Fruit fly (Drosophila melanogaster): ENCODE results near the gene lz.

Gene lz

dm6 chrX:9250161-9250831 lies 34.2 kb upstream of the lz start, which contains the start of gene CG17754 (continued):
- TF ChIP-seq Aef1 (GFP tag; IDR thresholded peaks at IDR 0.05), result no peak
- TF ChIP-seq CG11560 (tag; IDR thresholded peaks at IDR 0.05), result no peak
- peak; percentile 29 for TF ChIP-seq trem (tag; optimal IDR thresholded peaks at IDR 0.05)
- TF ChIP-seq CG17912 (GFP tag; optimal IDR thresholded peaks at IDR 0.05), result no peak
- peak; percentile 38 for TF ChIP-seq CG3847 (GFP tag; IDR thresholded peaks at IDR 0.05)
- no peak for TF ChIP-seq CG9817 (tag; optimal IDR thresholded peaks at IDR 0.05)
- peak; percentile 6 for TF ChIP-seq sug (tag; optimal IDR thresholded peaks at IDR 0.05)
- TF ChIP-seq chinmo (GFP tag; IDR thresholded peaks at IDR 0.05; ENCODE audit: partially characterized antibody), result 0 out of 4 replicates have a peak, but pooled peaks have one; percentile 47
- peak; percentile 82 for TF ChIP-seq gfzf (GFP tag; optimal IDR thresholded peaks at IDR 0.05)
- TF ChIP-seq CG2712 (tag; optimal IDR thresholded peaks at IDR 0.05), result peak; percentile 13
- no peak for TF ChIP-seq CG10321 (GFP tag; IDR thresholded peaks at IDR 0.05)
- TF ChIP-seq sens-2 (GFP tag; IDR thresholded peaks at IDR 0.05), result no peak
- peak; percentile 77 for TF ChIP-seq stwl (tag; optimal IDR thresholded peaks at IDR 0.05)
- TF ChIP-seq CG11247 (GFP tag; IDR thresholded peaks at IDR 0.05), result no peak
- TF ChIP-seq CG34224 (GFP tag; IDR thresholded peaks at IDR 0.05; ENCODE audit: partially characterized antibody), result no peak
- peak; percentile 59 for TF ChIP-seq Lhr (GFP tag; optimal IDR thresholded peaks at IDR 0.05)
- no peak for TF ChIP-seq CG6791 (GFP tag; IDR thresholded peaks at IDR 0.05; ENCODE audit: partially characterized antibody)
- TF ChIP-seq CG12104 (GFP tag; optimal IDR thresholded peaks at IDR 0.05), result no peak
- no peak for TF ChIP-seq tgo (GFP tag; IDR thresholded peaks at IDR 0.05)
- TF ChIP-seq B-H1 (GFP tag; IDR thresholded peaks at IDR 0.05), result no peak
- TF ChIP-seq Ssrp (tag; optimal IDR thresholded peaks at IDR 0.05), result no peak
- peak; percentile 50 for TF ChIP-seq MESR4 (GFP tag; optimal IDR thresholded peaks at IDR 0.05)
- no peak for TF ChIP-seq zen (tag; optimal IDR thresholded peaks at IDR 0.05)
- TF ChIP-seq unc-4 (GFP tag; IDR thresholded peaks at IDR 0.05; ENCODE audit: partially characterized antibody), result 0 out of 2 replicates have a peak, but pooled peaks have one; percentile 28
- no peak for TF ChIP-seq wek (GFP tag; optimal IDR thresholded peaks at IDR 0.05)
- TF ChIP-seq CG31441 (GFP tag; IDR thresholded peaks at IDR 0.05), result no peak
- TF ChIP-seq abd-A (tag; optimal IDR thresholded peaks at IDR 0.05), result no peak
- peak; percentile 85 for TF ChIP-seq sd (tag; optimal IDR thresholded peaks at IDR 0.05)
- no peak for TF ChIP-seq CG32772 (GFP tag; IDR thresholded peaks at IDR 0.05)
- TF ChIP-seq CG2678 (tag; optimal IDR thresholded peaks at IDR 0.05), result no peak
- no peak for TF ChIP-seq cato (GFP tag; optimal IDR thresholded peaks at IDR 0.05; ENCODE audit: borderline replicate concordance)
- no peak for TF ChIP-seq CG30403 (GFP tag; optimal IDR thresholded peaks at IDR 0.05)
- TF ChIP-seq sens (GFP tag), result peak; percentile 6
- no peak for TF ChIP-seq NfI (GFP tag; optimal IDR thresholded peaks at IDR 0.05)
- no peak for TF ChIP-seq sim (GFP tag; IDR thresholded peaks at IDR 0.05)
- TF ChIP-seq ewg (GFP tag; optimal IDR thresholded peaks at IDR 0.05), result no peak
- no peak for TF ChIP-seq Hr3 (GFP tag; optimal IDR thresholded peaks at IDR 0.05)
- TF ChIP-seq CG30020 (tag; optimal IDR thresholded peaks at IDR 0.05), result peak; percentile 17
- TF ChIP-seq ato (GFP tag; IDR thresholded peaks at IDR 0.05; ENCODE audit: partially characterized antibody), result no peak
- TF ChIP-seq YL-1 (GFP tag; optimal IDR thresholded peaks at IDR 0.05), result peak; percentile 32
- TF ChIP-seq CG8290 (GFP tag; optimal IDR thresholded peaks at IDR 0.05), result peak; percentile 9
- TF ChIP-seq CG8290 (tag; optimal IDR thresholded peaks at IDR 0.05), result no peak
- no peak for TF ChIP-seq CG9609 (GFP tag; optimal IDR thresholded peaks at IDR 0.05)
- no peak for TF ChIP-seq ash1 (GFP tag; optimal IDR thresholded peaks at IDR 0.05)
- peak; percentile 16 for TF ChIP-seq Nf-YC (tag; optimal IDR thresholded peaks at IDR 0.05)
- no peak for TF ChIP-seq esg (GFP tag; conservative IDR thresholded peaks at IDR 0.05)
- peak; percentile 34; the same call in 1 of the 3 replicates for TF ChIP-seq row (GFP tag; IDR thresholded peaks at IDR 0.05)
- no peak for TF ChIP-seq chif (GFP tag; optimal IDR thresholded peaks at IDR 0.05)
- TF ChIP-seq CG17829 (tag; optimal IDR thresholded peaks at IDR 0.05), result peak; percentile 0
- TF ChIP-seq CG4617 (GFP tag; optimal IDR thresholded peaks at IDR 0.05; ENCODE audit: borderline replicate concordance), result peak; percentile 16

Measured in whole organism, embryonic.